Worm (Caenorhabditis elegans) whole organism, L4 larva: ENCODE results near the gene cyn-12.
A peak's percentile ranks its signal among the peaks of the same experiment; 100 is the strongest.

ENCODE experiments used
- F10B5.3 ChIP-seq: sonication (generic microtip); optimal IDR thresholded peaks from 2 replicates; lab custom pipeline; 2016; ENCODE audit warnings: mild to moderate bottlenecking, missing genetic modification characterization, missing compliant biosample characterization
- F26F4.8 ChIP-seq: fragments of 200-800 bp; sonication (Bioruptor generic); conservative IDR thresholded peaks from 2 replicates; pipeline ENCODE4 v1.3.6; 2022; ENCODE audit warnings: missing genetic modification characterization, missing compliant biosample characterization
- F44E2.7 ChIP-seq: fragments of 200-800 bp; sonication (Bioruptor generic); IDR thresholded peaks from 2 replicates; pipeline ENCODE4 v2.1.2; 2022; ENCODE audit warnings: missing genetic modification characterization, missing compliant biosample characterization
- T26A8.4 ChIP-seq: fragments of 200-800 bp; sonication (Bioruptor generic); IDR thresholded peaks from 2 replicates; pipeline ENCODE4 v1.3.6; 2022; ENCODE audit warnings: missing genetic modification characterization, missing compliant biosample characterization
- aha-1 ChIP-seq: fragments of 150-350 bp; peaks from one replicate; lab custom pipeline; 2014; ENCODE audit warnings: missing biosample characterization, missing genetic modification characterization
- aly-2 ChIP-seq: sonication (generic microtip); optimal IDR thresholded peaks from 2 replicates; lab custom pipeline; 2018; ENCODE audit warnings: missing biosample characterization, missing genetic modification characterization
- ceh-20 ChIP-seq: fragments of 200-800 bp; sonication (Bioruptor generic); IDR thresholded peaks from 2 replicates; pipeline ENCODE4 v1.3.6; 2022; ENCODE audit warnings: missing genetic modification reagents, missing genetic modification characterization, missing compliant biosample characterization
- ceh-32 ChIP-seq: sonication (generic microtip); optimal IDR thresholded peaks from 2 replicates; lab custom pipeline; 2016; ENCODE audit warnings: mild to moderate bottlenecking, missing genetic modification characterization, missing compliant biosample characterization; ENCODE audit not compliant: poor library complexity
- ceh-62 ChIP-seq: sonication (generic microtip); optimal IDR thresholded peaks from 2 replicates; lab custom pipeline; 2017; ENCODE audit warnings: missing biosample characterization, missing genetic modification characterization
- daf-16 ChIP-seq, 3 experiments: sonication (generic microtip); optimal IDR thresholded peaks; 2 replicates each; lab custom pipeline; 2016 to 2017; ENCODE audit warnings: missing genetic modification characterization in 3 of 3, missing genetic modification reagents in 3 of 3, mild to moderate bottlenecking in 2 of 3, missing compliant biosample characterization in 2 of 3, missing biosample characterization in 1 of 3, moderate library complexity in 1 of 3
- daf-8 ChIP-seq: fragments of 200-800 bp; sonication (Bioruptor generic); IDR thresholded peaks from 2 replicates; pipeline ENCODE4 v1.3.6; 2022; ENCODE audit warnings: missing genetic modification characterization, missing compliant biosample characterization
- duxl-1 ChIP-seq: sonication (generic microtip); optimal IDR thresholded peaks from 2 replicates; lab custom pipeline; 2016; ENCODE audit warnings: mild to moderate bottlenecking, missing genetic modification characterization, moderate library complexity, missing compliant biosample characterization; ENCODE audit not compliant: poor library complexity
- dve-1 ChIP-seq: sonication (generic microtip); optimal IDR thresholded peaks from 2 replicates; lab custom pipeline; 2017; ENCODE audit warnings: antibody characterized with exemption, mild to moderate bottlenecking, missing genetic modification characterization, missing compliant biosample characterization; ENCODE audit not compliant: insufficient read depth
- egl-43 ChIP-seq: fragments of 200-800 bp; sonication (Bioruptor generic); IDR thresholded peaks from 2 replicates; pipeline ENCODE4 v1.3.6; 2022; ENCODE audit warnings: missing genetic modification reagents, missing genetic modification characterization, missing compliant biosample characterization
- fkh-10 ChIP-seq: fragments of 150-350 bp; optimal IDR thresholded peaks from 2 replicates; lab custom pipeline; 2014; ENCODE audit warnings: missing biosample characterization, missing genetic modification reagents, missing genetic modification characterization
- hif-1 ChIP-seq, 2 experiments: sonication (generic microtip); optimal IDR thresholded peaks; 2 replicates each; lab custom pipeline; 2016 to 2017; ENCODE audit warnings: missing compliant biosample characterization in 2 of 2, missing genetic modification characterization in 2 of 2, missing genetic modification reagents in 2 of 2, missing genotype in 2 of 2, mild to moderate bottlenecking in 1 of 2
- hlh-11 ChIP-seq: fragments of 200-800 bp; sonication (Bioruptor generic); optimal IDR thresholded peaks from 2 replicates; lab custom pipeline; 2018; ENCODE audit warnings: mild to moderate bottlenecking, missing genetic modification characterization, missing compliant biosample characterization
- hlh-30 ChIP-seq: sonication (generic microtip); optimal IDR thresholded peaks from 2 replicates; lab custom pipeline; 2017; ENCODE audit warnings: antibody characterized with exemption, mild to moderate bottlenecking, missing genetic modification characterization, missing compliant biosample characterization; ENCODE audit not compliant: insufficient read depth
- hmg-1.1 ChIP-seq: fragments of 200-800 bp; sonication (Bioruptor generic); IDR thresholded peaks from 2 replicates; pipeline ENCODE4 v1.3.6; 2022; ENCODE audit warnings: missing genetic modification reagents, missing genetic modification characterization, missing compliant biosample characterization
- jun-1 ChIP-seq: fragments of 150-350 bp; optimal IDR thresholded peaks from 2 replicates; lab custom pipeline; 2014; ENCODE audit warnings: missing biosample characterization, missing genetic modification reagents, missing genetic modification characterization
- lin-15B ChIP-seq: fragments of 150-350 bp; sonication (generic microtip); optimal IDR thresholded peaks from 3 replicates; lab custom pipeline; 2014; ENCODE audit warnings: missing biosample characterization, missing genetic modification characterization
- lir-3 ChIP-seq: sonication (generic microtip); optimal IDR thresholded peaks from 2 replicates; lab custom pipeline; 2016; ENCODE audit warnings: mild to moderate bottlenecking, missing genetic modification characterization, missing compliant biosample characterization
- mep-1 ChIP-seq: fragments of 150-350 bp; sonication (generic microtip); optimal IDR thresholded peaks from 3 replicates; lab custom pipeline; 2014; ENCODE audit warnings: missing biosample characterization, missing genetic modification characterization
- mxl-2 ChIP-seq: fragments of 200-800 bp; sonication (Bioruptor generic); conservative IDR thresholded peaks from 2 replicates; pipeline ENCODE4 v1.3.6; 2022; ENCODE audit warnings: missing genetic modification reagents, missing genetic modification characterization, missing compliant biosample characterization
- mxl-3 ChIP-seq: fragments of 200-800 bp; sonication (Bioruptor generic); optimal IDR thresholded peaks from 2 replicates; lab custom pipeline; 2018; ENCODE audit warnings: mild to moderate bottlenecking, missing genetic modification characterization, missing compliant biosample characterization
- nhr-11 ChIP-seq: fragments of 150-350 bp; optimal IDR thresholded peaks from 2 replicates; lab custom pipeline; 2014; ENCODE audit warnings: missing biosample characterization, missing genetic modification characterization
- nhr-111 ChIP-seq: fragments of 200-800 bp; sonication (Bioruptor generic); optimal IDR thresholded peaks from 2 replicates; lab custom pipeline; 2018; ENCODE audit warnings: mild to moderate bottlenecking, missing genetic modification characterization, missing compliant biosample characterization
- nhr-237 ChIP-seq: sonication (generic microtip); optimal IDR thresholded peaks from 2 replicates; lab custom pipeline; 2017; ENCODE audit warnings: missing biosample characterization, missing genetic modification characterization
- nhr-25 ChIP-seq: sonication (generic microtip); optimal IDR thresholded peaks from 2 replicates; lab custom pipeline; 2017; ENCODE audit warnings: missing genetic modification characterization, mild to moderate bottlenecking, missing compliant biosample characterization, antibody characterized with exemption, moderate library complexity, borderline replicate concordance; ENCODE audit not compliant: insufficient read depth
- nhr-28 ChIP-seq: fragments of 150-350 bp; optimal IDR thresholded peaks from 2 replicates; lab custom pipeline; 2014; ENCODE audit warnings: missing biosample characterization, missing genetic modification characterization
- nhr-48 ChIP-seq: sonication (generic microtip); optimal IDR thresholded peaks from 2 replicates; lab custom pipeline; 2016; ENCODE audit warnings: mild to moderate bottlenecking, missing genetic modification characterization, missing compliant biosample characterization
- nhr-77 ChIP-seq: fragments of 150-350 bp; optimal IDR thresholded peaks from 2 replicates; lab custom pipeline; 2014; ENCODE audit warnings: missing biosample characterization, missing genetic modification characterization
- pha-4 ChIP-seq, 2 experiments: fragments of 150-350 bp in 1 of 2; fragments of 200-800 bp in 1 of 2; sonication (Bioruptor generic) in 1 of 2; IDR thresholded peaks in 1 of 2; optimal IDR thresholded peaks in 1 of 2; 2 replicates each; pipeline versions ENCODE4 v1.3.6 to Lab custom; 2014 to 2022; ENCODE audit warnings: missing genetic modification characterization in 2 of 2, missing genetic modification reagents in 2 of 2, missing biosample characterization in 1 of 2, missing compliant biosample characterization in 1 of 2
- php-3 ChIP-seq: fragments of 200-800 bp; sonication (Bioruptor generic); IDR thresholded peaks from 2 replicates; pipeline ENCODE4 v1.3.6; 2022; ENCODE audit warnings: missing genetic modification reagents, missing genetic modification characterization, missing compliant biosample characterization
- pqm-1 ChIP-seq: sonication (generic microtip); optimal IDR thresholded peaks from 2 replicates; lab custom pipeline; 2017; ENCODE audit warnings: missing biosample characterization, missing genetic modification characterization
- rbr-2 ChIP-seq: sonication (generic microtip); optimal IDR thresholded peaks from 2 replicates; lab custom pipeline; 2016; ENCODE audit warnings: missing genotype, missing genetic modification characterization, missing compliant biosample characterization
- snpc-4 ChIP-seq: fragments of 150-350 bp; optimal IDR thresholded peaks from 2 replicates; lab custom pipeline; 2014; ENCODE audit warnings: missing biosample characterization, missing genetic modification characterization
- spr-1 ChIP-seq: sonication (generic microtip); optimal IDR thresholded peaks from 2 replicates; lab custom pipeline; 2016; ENCODE audit warnings: mild to moderate bottlenecking, missing genetic modification characterization, missing compliant biosample characterization
- spr-3 ChIP-seq: fragments of 200-800 bp; sonication (Bioruptor generic); optimal IDR thresholded peaks from 2 replicates; lab custom pipeline; 2018; ENCODE audit warnings: mild to moderate bottlenecking, missing genetic modification characterization, missing compliant biosample characterization
- unc-62 ChIP-seq, 3 experiments: fragments of 150-350 bp in 1 of 3; sonication (generic microtip); optimal IDR thresholded peaks in 2 of 3; peaks in 1 of 3; 1 replicate in 1 of 3; 2 replicates in 2 of 3; lab custom pipeline; 2014 to 2017; ENCODE audit warnings: missing biosample characterization in 3 of 3, missing genetic modification characterization in 3 of 3, missing genetic modification reagents in 3 of 3, missing genotype in 1 of 3
- zfp-2 ChIP-seq: sonication (generic microtip); optimal IDR thresholded peaks from 2 replicates; lab custom pipeline; 2016; ENCODE audit warnings: mild to moderate bottlenecking, missing genetic modification characterization, missing compliant biosample characterization
- zfp-3 ChIP-seq: fragments of 200-800 bp; sonication (Bioruptor generic); conservative IDR thresholded peaks from 2 replicates; pipeline ENCODE4 v1.3.6; 2022; ENCODE audit warnings: missing genetic modification reagents, missing genetic modification characterization, missing compliant biosample characterization
- ztf-7 ChIP-seq: fragments of 150-350 bp; optimal IDR thresholded peaks from 2 replicates; lab custom pipeline; 2014; ENCODE audit warnings: missing biosample characterization, missing genetic modification characterization

cyn-12 gene

DNA sequence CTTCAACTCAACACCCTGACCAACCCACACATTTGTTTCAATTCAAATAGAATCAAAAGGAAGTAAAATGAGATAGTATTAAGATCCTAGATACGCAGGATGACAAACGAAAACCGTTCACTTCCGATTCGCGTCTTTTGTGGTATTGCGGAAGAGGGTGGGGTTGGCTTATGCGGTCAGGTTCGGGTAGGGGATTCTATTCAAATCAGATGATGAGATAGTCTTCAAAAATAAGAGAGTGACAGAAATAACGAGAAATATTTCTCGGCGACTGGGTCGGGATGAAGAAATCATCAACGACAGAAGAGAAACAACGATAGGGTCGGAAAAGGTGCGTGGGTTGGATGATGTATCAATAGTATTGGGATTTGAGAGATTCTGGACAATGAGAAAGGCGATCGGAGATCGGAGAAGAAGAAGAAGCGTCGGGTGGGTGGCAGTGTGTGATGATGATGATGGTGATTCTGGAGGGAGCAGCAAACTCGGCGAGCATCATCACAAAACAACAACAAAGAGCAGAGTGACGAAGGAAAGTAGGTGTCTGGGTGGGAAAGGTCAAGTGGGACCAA, 37.5 kb downstream of the cyn-12 start:
- TF ChIP-seq spr-1, result no peak
- TF ChIP-seq jun-1, result no peak
- TF ChIP-seq aha-1, result peak; percentile 24
- no peak for TF ChIP-seq T26A8.4 (GFP tag; lab: Robert Waterston, UW)
- TF ChIP-seq nhr-11 (tag; lab: Kevin White, UChicago), result peak; percentile 36
- TF ChIP-seq unc-62 (GFP tag; optimal IDR thresholded peaks at IDR 0.05 in 1 of 2; lab: Kevin White, UChicago), result peak in 1 of 2 experiments; percentile 67
- no peak for TF ChIP-seq unc-62 (tag; optimal IDR thresholded peaks at IDR 0.05; lab: Kevin White, UChicago)
- TF ChIP-seq daf-16 (GFP tag; optimal IDR thresholded peaks at IDR 0.05; lab: Kevin White, UChicago), result peak in 1 of 2 experiments; percentile 49
- no peak for TF ChIP-seq daf-16 (tag; optimal IDR thresholded peaks at IDR 0.05; lab: Kevin White, UChicago)
- TF ChIP-seq hlh-11 (tag; lab: Kevin White, UChicago), result peak; percentile 12
- TF ChIP-seq mxl-3, result peak; percentile 16
- TF ChIP-seq mep-1 (tag; lab: Kevin White, UChicago), result no peak
- no peak for TF ChIP-seq lir-3 (tag; lab: Kevin White, UChicago)
- no peak for TF ChIP-seq daf-8 (GFP tag; lab: Robert Waterston, UW)
- TF ChIP-seq ceh-32, result no peak

ce11 chrIV:7094216-7094758, 38.7 kb downstream of the cyn-12 start, which contains the start of gene deb-1:
Gene deb-1, minus strand, starts transcription at chrIV:7094266.
- TF ChIP-seq pqm-1 (tag; lab: Kevin White, UChicago) (peak; percentile 82), nhr-28 (tag; lab: Kevin White, UChicago) (peak; percentile 5), F26F4.8 (no peak), daf-16 (GFP tag; optimal IDR thresholded peaks at IDR 0.05; lab: Kevin White, UChicago) (no peak), daf-16 (tag; optimal IDR thresholded peaks at IDR 0.05; lab: Kevin White, UChicago) (peak; percentile 96), rbr-2 (tag; lab: Kevin White, UChicago) (no peak), dve-1 (peak; percentile 26)
- TF ChIP-seq, all 104 proteins: peak for 4

DNA sequence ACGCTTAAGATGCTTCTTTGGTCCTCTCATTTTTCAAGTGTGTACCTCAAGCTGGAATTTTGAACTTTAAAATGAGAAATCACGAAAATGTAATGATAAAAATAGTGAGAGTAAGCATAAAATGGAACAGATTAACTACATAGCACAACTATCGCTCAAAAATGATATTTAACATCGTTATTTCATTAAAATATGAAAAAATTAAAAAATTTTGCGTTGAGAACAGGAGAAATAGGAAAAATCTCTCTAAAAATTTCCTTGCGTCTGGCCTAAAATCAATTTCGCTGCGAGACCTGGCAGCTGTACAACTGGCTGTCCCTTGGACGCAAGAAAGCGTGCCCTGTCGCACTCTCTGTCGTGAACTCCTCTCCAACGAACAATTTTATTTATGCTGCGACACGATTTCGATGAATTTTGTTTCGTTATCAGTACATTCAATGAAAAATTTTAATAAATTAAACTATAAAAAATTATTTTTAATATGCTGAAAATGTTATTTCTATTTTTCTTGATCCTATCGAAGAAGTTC, 48.3 kb downstream of the cyn-12 start, which contains the start of gene rps-4:
Gene rps-4, minus strand, starts transcription at position 51 of the 529 bp plus-strand sequence.
- peak; percentile 74 for TF ChIP-seq lin-15B (tag; lab: Kevin White, UChicago)
- no peak for TF ChIP-seq F26F4.8
- no peak for TF ChIP-seq aly-2 (tag; lab: Kevin White, UChicago)
- TF ChIP-seq zfp-2, result peak; percentile 51
- TF ChIP-seq php-3, result 0 out of 2 replicates have a peak, but pooled peaks have one; percentile 42
- TF ChIP-seq hlh-30, result no peak
- no peak for TF ChIP-seq snpc-4 (tag; lab: Kevin White, UChicago)
- TF ChIP-seq egl-43 (GFP tag; lab: Robert Waterston, UW), result no peak
- TF ChIP-seq nhr-111 (GFP tag; lab: Kevin White, UChicago), result no peak
- no peak for TF ChIP-seq duxl-1
- peak; percentile 43 for TF ChIP-seq nhr-25 (tag; lab: Kevin White, UChicago)
- peak in 1 of 2 experiments; percentile 67 for TF ChIP-seq hif-1 (tag; optimal IDR thresholded peaks at IDR 0.05; lab: Kevin White, UChicago)
- peak; percentile 86 for TF ChIP-seq nhr-77 (tag; lab: Kevin White, UChicago)
- no peak for TF ChIP-seq ceh-62
- TF ChIP-seq nhr-48, result peak; percentile 53
- TF ChIP-seq zfp-3, result 0 out of 2 replicates have a peak, but pooled peaks have one; percentile 39
- no peak for TF ChIP-seq ztf-7 (tag; lab: Kevin White, UChicago)
- TF ChIP-seq F44E2.7 (GFP tag; lab: Robert Waterston, UW), result no peak
- peak; percentile 81 for TF ChIP-seq nhr-11 (tag; lab: Kevin White, UChicago)
- no peak for TF ChIP-seq F10B5.3 (tag; lab: Kevin White, UChicago)
- no peak for TF ChIP-seq nhr-237 (tag; lab: Kevin White, UChicago)
- TF ChIP-seq spr-3 (GFP tag; lab: Kevin White, UChicago), result no peak
- peak; percentile 83 for TF ChIP-seq fkh-10 (GFP tag; lab: Kevin White, UChicago)
- peak; percentile 79 for TF ChIP-seq ceh-20
- peak; percentile 96 for TF ChIP-seq dve-1
- no peak for TF ChIP-seq mxl-2 (GFP tag; lab: Robert Waterston, UW)
- TF ChIP-seq pha-4 (GFP tag; IDR thresholded peaks at IDR 0.05; lab: Robert Waterston, UW), result peak; percentile 68
- peak; percentile 62 for TF ChIP-seq pha-4 (tag; optimal IDR thresholded peaks at IDR 0.05; lab: Kevin White, UChicago)
- no peak; the same call in 1 of the 2 replicates for TF ChIP-seq hmg-1.1 (GFP tag; lab: Robert Waterston, UW)
- TF ChIP-seq nhr-28 (tag; lab: Kevin White, UChicago), result peak; percentile 87
